Fruit fly (Drosophila melanogaster): ENCODE measurements around the gene Grp170.

DNA sequence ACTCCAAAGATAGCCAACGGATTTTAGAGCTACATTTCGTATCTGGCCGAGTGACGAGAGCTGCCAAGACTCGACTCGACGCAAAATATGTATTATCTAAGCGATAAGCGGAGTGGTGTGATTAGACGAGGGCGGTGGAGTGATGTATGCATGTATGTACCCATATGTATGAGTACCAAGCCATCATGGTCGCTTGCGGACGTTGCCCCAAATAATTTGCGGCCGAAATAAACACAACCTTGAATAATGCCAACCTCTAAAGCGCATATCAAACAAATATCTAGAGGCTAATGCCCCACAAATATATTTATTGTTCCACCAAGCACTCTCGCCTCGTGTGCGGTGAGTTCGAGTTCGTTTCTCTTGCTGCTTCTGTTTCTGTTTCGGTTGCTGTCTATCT is 28.0 kb upstream of the Grp170 start:
- TF ChIP-seq CG8478 (optimal IDR thresholded peaks at IDR 0.05) (no peak), CTCF (optimal IDR thresholded peaks at IDR 0.05) (no peak)
